Worm (Caenorhabditis elegans): Measurements from ENCODE around the gene lin-39.

- no peak for TF ChIP-seq unc-62 (GFP tag; optimal IDR thresholded peaks at IDR 0.05)
- no peak for TF ChIP-seq F39B2.1 (GFP tag; IDR thresholded peaks at IDR 0.05)
- no peak for TF ChIP-seq Y53F4B.3 (GFP tag; IDR thresholded peaks at IDR 0.05)
- no peak for TF ChIP-seq pha-4 (tag; optimal IDR thresholded peaks at IDR 0.05)
- TF ChIP-seq ceh-58 (GFP tag; IDR thresholded peaks at IDR 0.05) = no peak
These were observed 29.7 kb upstream of the lin-39 start, which contains the start of gene ttr-32 for ce11 chrIII:7566098-7566497.
